Worm (Caenorhabditis elegans) whole organism, late embryonic: ENCODE data around the gene B0361.14.

ENCODE experiments used
- K02D7.2 ChIP-seq: sonication (generic microtip); optimal IDR thresholded peaks from 2 replicates; lab custom pipeline; 2017; ENCODE audit warnings: mild to moderate bottlenecking, missing genetic modification characterization, missing compliant biosample characterization
- T23F11.4 ChIP-seq: fragments of 200-800 bp; sonication (Bioruptor generic); optimal IDR thresholded peaks from 2 replicates; lab custom pipeline; 2018; ENCODE audit warnings: mild to moderate bottlenecking, missing genetic modification characterization, missing compliant biosample characterization
- ceh-14 ChIP-seq: sonication (generic microtip); optimal IDR thresholded peaks from 2 replicates; lab custom pipeline; 2016; ENCODE audit warnings: missing genotype, missing genetic modification characterization, missing compliant biosample characterization
- ceh-19 ChIP-seq: fragments of 200-800 bp; sonication (Bioruptor generic); optimal IDR thresholded peaks from 2 replicates; lab custom pipeline; 2018; ENCODE audit warnings: mild to moderate bottlenecking, missing genetic modification characterization, missing compliant biosample characterization
- ceh-2 ChIP-seq: sonication (generic microtip); optimal IDR thresholded peaks from 2 replicates; lab custom pipeline; 2016; ENCODE audit warnings: missing genotype, missing genetic modification characterization, missing compliant biosample characterization
- ceh-22 ChIP-seq: sonication (generic microtip); optimal IDR thresholded peaks from 2 replicates; lab custom pipeline; 2017; ENCODE audit warnings: missing biosample characterization, missing genetic modification characterization
- ceh-30 ChIP-seq: fragments of 150-350 bp; optimal IDR thresholded peaks from 2 replicates; lab custom pipeline; 2014; ENCODE audit warnings: missing biosample characterization, missing genetic modification characterization
- ceh-31 ChIP-seq: sonication (generic microtip); optimal IDR thresholded peaks from 2 replicates; lab custom pipeline; 2016; ENCODE audit warnings: missing genetic modification characterization, missing compliant biosample characterization
- ceh-45 ChIP-seq: fragments of 200-800 bp; sonication (Bioruptor generic); IDR thresholded peaks from 2 replicates; pipeline ENCODE4 v1.3.6; 2022; ENCODE audit warnings: missing genetic modification reagents, missing genetic modification characterization, missing compliant biosample characterization
- ceh-48 ChIP-seq: sonication (generic microtip); optimal IDR thresholded peaks from 2 replicates; lab custom pipeline; 2016; ENCODE audit warnings: missing genetic modification characterization, inconsistent platforms, missing compliant biosample characterization
- ceh-6 ChIP-seq: fragments of 200-800 bp; sonication (Bioruptor generic); optimal IDR thresholded peaks from 2 replicates; lab custom pipeline; 2018; ENCODE audit warnings: mild to moderate bottlenecking, missing genetic modification characterization, missing compliant biosample characterization
- ceh-9 ChIP-seq: sonication (generic microtip); optimal IDR thresholded peaks from 2 replicates; lab custom pipeline; 2016; ENCODE audit warnings: mild to moderate bottlenecking, missing genetic modification characterization, inconsistent platforms, missing compliant biosample characterization
- che-1 ChIP-seq: sonication (generic microtip); optimal IDR thresholded peaks from 2 replicates; lab custom pipeline; 2016; ENCODE audit warnings: mild to moderate bottlenecking, missing genetic modification characterization, missing compliant biosample characterization
- dmd-4 ChIP-seq: sonication (generic microtip); optimal IDR thresholded peaks from 2 replicates; lab custom pipeline; 2016; ENCODE audit warnings: borderline replicate concordance, missing genetic modification characterization, missing compliant biosample characterization
- elt-2 ChIP-seq: sonication (generic microtip); optimal IDR thresholded peaks from 2 replicates; lab custom pipeline; 2016; ENCODE audit warnings: missing genetic modification reagents, missing genetic modification characterization, missing compliant biosample characterization
- elt-4 ChIP-seq: sonication (generic microtip); optimal IDR thresholded peaks from 2 replicates; lab custom pipeline; 2016; ENCODE audit warnings: missing genetic modification characterization, missing compliant biosample characterization
- eyg-1 ChIP-seq: sonication (generic microtip); optimal IDR thresholded peaks from 2 replicates; lab custom pipeline; 2016; ENCODE audit warnings: missing genotype, missing genetic modification characterization, missing compliant biosample characterization
- fax-1 ChIP-seq: sonication (generic microtip); optimal IDR thresholded peaks from 2 replicates; lab custom pipeline; 2016; ENCODE audit warnings: missing genotype, missing genetic modification characterization, missing compliant biosample characterization
- hlh-15 ChIP-seq: sonication (generic microtip); optimal IDR thresholded peaks from 2 replicates; lab custom pipeline; 2016; ENCODE audit warnings: missing genetic modification characterization, missing compliant biosample characterization
- hlh-30 ChIP-seq: sonication (generic microtip); optimal IDR thresholded peaks from 2 replicates; lab custom pipeline; 2017; ENCODE audit warnings: antibody characterized with exemption, missing genetic modification characterization, missing compliant biosample characterization; ENCODE audit not compliant: insufficient read depth
- lim-6 ChIP-seq: sonication (generic microtip); optimal IDR thresholded peaks from 2 replicates; lab custom pipeline; 2016; ENCODE audit warnings: missing genetic modification characterization, missing compliant biosample characterization
- lin-11 ChIP-seq: fragments of 200-800 bp; sonication (Bioruptor generic); optimal IDR thresholded peaks from 2 replicates; lab custom pipeline; 2018; ENCODE audit warnings: mild to moderate bottlenecking, missing genetic modification characterization, missing compliant biosample characterization
- mec-3 ChIP-seq: sonication (generic microtip); optimal IDR thresholded peaks from 2 replicates; lab custom pipeline; 2016; ENCODE audit warnings: borderline replicate concordance, missing genetic modification characterization, missing compliant biosample characterization
- nhr-232 ChIP-seq: sonication (generic microtip); optimal IDR thresholded peaks from 2 replicates; lab custom pipeline; 2016; ENCODE audit warnings: missing genetic modification characterization, missing compliant biosample characterization
- pha-2 ChIP-seq: sonication (generic microtip); optimal IDR thresholded peaks from 2 replicates; lab custom pipeline; 2017; ENCODE audit warnings: mild to moderate bottlenecking, missing genetic modification characterization, missing compliant biosample characterization
- pha-4 ChIP-seq: fragments of 150-350 bp; optimal IDR thresholded peaks from 2 replicates; lab custom pipeline; 2018; ENCODE audit warnings: missing biosample characterization, missing genetic modification reagents, missing genetic modification characterization
- pqm-1 ChIP-seq: sonication (generic microtip); optimal IDR thresholded peaks from 2 replicates; lab custom pipeline; 2016; ENCODE audit warnings: missing genetic modification characterization, missing compliant biosample characterization
- ref-2 ChIP-seq: sonication (generic microtip); optimal IDR thresholded peaks from 2 replicates; lab custom pipeline; 2016; ENCODE audit warnings: missing genetic modification characterization, missing compliant biosample characterization
- rnt-1 ChIP-seq: sonication (generic microtip); optimal IDR thresholded peaks from 2 replicates; lab custom pipeline; 2016; ENCODE audit warnings: missing genetic modification characterization, missing compliant biosample characterization
- sdc-2 ChIP-seq: sonication (generic microtip); optimal IDR thresholded peaks from 2 replicates; lab custom pipeline; 2016; ENCODE audit warnings: missing genotype, missing genetic modification characterization, missing compliant biosample characterization
- unc-3 ChIP-seq, 2 experiments: fragments of 200-800 bp in 1 of 2; sonication (Bioruptor generic) in 1 of 2; sonication (generic microtip) in 1 of 2; conservative IDR thresholded peaks in 1 of 2; optimal IDR thresholded peaks in 1 of 2; 2 replicates each; pipeline versions ENCODE4 v1.3.6 to Lab custom; 2016 to 2022; ENCODE audit warnings: missing compliant biosample characterization in 2 of 2, missing genetic modification characterization in 2 of 2, missing genetic modification reagents in 1 of 2

The B0361.14 gene

DNA sequence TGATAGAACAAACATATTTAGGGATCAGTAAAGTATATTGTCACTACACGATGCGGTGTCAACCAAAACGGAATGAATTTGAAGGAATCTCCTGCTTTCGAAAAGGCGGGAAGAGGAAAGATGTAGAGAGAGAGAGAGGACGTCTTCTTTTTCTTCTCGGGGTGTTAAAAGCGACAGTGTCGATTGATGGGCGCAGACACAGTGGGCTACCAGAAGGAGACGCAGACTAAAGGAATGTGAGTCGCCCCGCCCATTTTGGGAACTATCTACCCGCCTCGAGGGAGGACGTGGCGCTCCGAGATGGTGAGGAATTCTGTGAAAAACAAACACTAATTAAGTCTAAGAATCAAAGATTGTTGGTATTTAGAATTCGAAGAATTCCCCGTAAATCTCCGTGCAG lies at the start of gene B0361.14, which contains the start of gene B0361.9:
Gene B0361.14, minus strand, starts transcription at position 66 of the 400 bp plus-strand sequence.
Gene B0361.9, minus strand, starts transcription at position 166 of the 400 bp plus-strand sequence.
- TF ChIP-seq mec-3 (tag; lab: Kevin White, UChicago) (no peak), ref-2 (peak; percentile 6), fax-1 (no peak), ceh-31 (no peak), ceh-2 (tag; lab: Kevin White, UChicago) (no peak)

DNA sequence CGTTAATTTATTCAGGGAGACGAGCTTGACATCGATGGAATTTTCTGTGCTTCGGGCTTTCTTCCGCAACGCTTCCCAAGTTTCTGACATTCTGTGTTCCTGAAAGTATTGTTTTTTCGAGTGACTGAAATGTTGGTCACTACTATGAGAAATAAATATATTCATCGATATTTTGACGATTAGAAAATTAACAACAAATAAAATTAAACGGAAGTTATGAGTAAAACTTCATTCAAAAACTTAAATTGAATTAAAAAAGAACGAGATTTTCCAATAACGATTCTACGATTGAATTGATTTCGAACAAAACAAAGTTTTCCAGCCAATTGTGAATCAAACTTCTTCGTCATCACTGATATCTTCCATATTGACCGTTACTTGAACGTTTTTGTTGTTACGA lies 49.7 kb upstream of the B0361.14 start, which contains the start of gene gos-28:
Gene gos-28, minus strand, starts transcription at position 101 of the 400 bp plus-strand sequence.
- no peak for TF ChIP-seq rnt-1 (tag; lab: Kevin White, UChicago)
- TF ChIP-seq ceh-30 (tag; lab: Kevin White, UChicago), result no peak
- no peak for TF ChIP-seq mec-3 (tag; lab: Kevin White, UChicago)
- TF ChIP-seq che-1 (tag; lab: Kevin White, UChicago), result no peak
- no peak for TF ChIP-seq ceh-31
- no peak for TF ChIP-seq pqm-1 (tag; lab: Kevin White, UChicago)
- TF ChIP-seq ceh-19 (GFP tag; lab: Kevin White, UChicago), result no peak
- TF ChIP-seq hlh-30 (tag; lab: Kevin White, UChicago), result no peak
- TF ChIP-seq T23F11.4 (GFP tag; lab: Kevin White, UChicago), result no peak
- no peak for TF ChIP-seq lin-11 (tag; lab: Kevin White, UChicago)
- no peak for TF ChIP-seq K02D7.2 (tag; lab: Kevin White, UChicago)
- TF ChIP-seq elt-2 (tag; lab: Kevin White, UChicago), result no peak
- TF ChIP-seq lim-6 (tag; lab: Kevin White, UChicago), result no peak
- no peak for TF ChIP-seq unc-3 (GFP tag; conservative IDR thresholded peaks at IDR 0.05; lab: Robert Waterston, UW)
- TF ChIP-seq unc-3 (tag; optimal IDR thresholded peaks at IDR 0.05; lab: Kevin White, UChicago), result no peak
- no peak for TF ChIP-seq ceh-48 (tag; lab: Kevin White, UChicago)
- no peak for TF ChIP-seq ceh-14 (tag; lab: Kevin White, UChicago)
- no peak for TF ChIP-seq elt-4 (tag; lab: Kevin White, UChicago)
- TF ChIP-seq nhr-232 (tag; lab: Kevin White, UChicago), result no peak

DNA sequence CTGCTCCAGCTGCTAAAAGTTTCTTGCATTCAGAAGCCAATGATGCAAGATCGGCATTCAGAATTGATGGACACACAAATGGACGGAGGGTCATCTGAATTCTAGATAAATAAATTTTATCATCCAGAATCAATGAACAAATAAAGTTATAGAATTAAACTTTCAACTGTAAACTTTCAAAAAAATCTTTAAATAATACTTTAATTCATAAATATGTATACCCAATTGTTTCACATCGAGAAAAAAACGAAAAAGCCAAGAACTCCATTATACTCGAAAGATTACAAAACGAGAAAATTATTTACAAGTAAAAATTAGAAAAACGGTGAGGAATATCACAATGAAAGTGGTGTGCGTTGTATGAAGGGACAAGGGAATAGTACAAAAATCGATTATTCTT lies 47.7 kb upstream of the B0361.14 start, which contains the start of gene F08F8.7:
Gene F08F8.7, minus strand, starts transcription at position 101 of the 400 bp plus-strand sequence.
- TF ChIP-seq eyg-1 (tag; lab: Kevin White, UChicago), result no peak
- TF ChIP-seq ceh-22 (tag; lab: Kevin White, UChicago), result no peak
- no peak for TF ChIP-seq elt-4 (tag; lab: Kevin White, UChicago)
- no peak for TF ChIP-seq ceh-45
- TF ChIP-seq sdc-2, result no peak
- no peak for TF ChIP-seq che-1 (tag; lab: Kevin White, UChicago)
- no peak for TF ChIP-seq ceh-9
- no peak for TF ChIP-seq ref-2
- TF ChIP-seq ceh-48 (tag; lab: Kevin White, UChicago), result no peak
- TF ChIP-seq dmd-4, result no peak
- no peak for TF ChIP-seq ceh-6 (GFP tag; lab: Kevin White, UChicago)

ce11 chrIII:7343389-7343788 lies 44.1 kb upstream of the B0361.14 start, which contains the start of gene F08F8.6:
F08F8.6 (plus strand) TSS chrIII:7343689.
- TF ChIP-seq pha-4 (tag; lab: Kevin White, UChicago), result no peak
- TF ChIP-seq hlh-15 (tag; lab: Kevin White, UChicago), result no peak
- no peak for TF ChIP-seq ceh-6 (GFP tag; lab: Kevin White, UChicago)
- no peak for TF ChIP-seq pha-2 (tag; lab: Kevin White, UChicago)

DNA sequence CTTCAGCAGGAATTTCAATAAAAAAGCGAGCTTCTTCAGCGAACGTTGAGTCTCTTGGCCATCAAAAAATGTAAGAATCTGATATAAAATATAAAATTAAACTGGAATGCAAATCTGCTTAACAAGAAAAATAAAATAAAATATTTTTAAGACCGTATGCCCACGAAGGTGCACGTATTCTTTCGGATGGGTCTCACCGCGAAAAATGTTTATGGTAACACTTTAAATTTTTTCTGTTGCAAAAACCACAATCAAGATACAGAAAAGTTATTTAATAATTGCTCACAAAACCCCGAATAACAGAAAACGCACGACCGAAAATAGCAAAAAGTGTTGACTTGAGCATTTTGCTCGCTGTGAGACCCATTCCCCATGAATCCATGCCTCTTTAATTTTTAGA lies 39.8 kb upstream of the B0361.14 start:
- TF ChIP-seq ceh-31 (no peak), lim-6 (tag; lab: Kevin White, UChicago) (no peak)
- TF ChIP-seq, all 69 proteins: peak for 0

ce11 chrIII:7338693-7339092 lies 39.4 kb upstream of the B0361.14 start, which contains the start of gene kap-1:
kap-1 (plus strand) TSS chrIII:7338835.
- no peak for TF ChIP-seq nhr-232 (tag; lab: Kevin White, UChicago)
- TF ChIP-seq ceh-48 (tag; lab: Kevin White, UChicago), result peak; percentile 40
